Worm (Caenorhabditis elegans) whole organism, L4/young adult: ENCODE measurements around the gene T12A7.9.

Experiments used
- W03F9.2 ChIP-seq: fragments of 150-350 bp; optimal IDR thresholded peaks from 2 replicates; lab custom pipeline; 2014; ENCODE audit warnings: missing biosample characterization, missing genetic modification characterization
- dao-5 ChIP-seq: sonication (generic microtip); optimal IDR thresholded peaks from 2 replicates; lab custom pipeline; 2016; ENCODE audit warnings: missing genotype, missing genetic modification characterization, moderate library complexity, missing compliant biosample characterization
- him-1 ChIP-seq: sonication (generic microtip); optimal IDR thresholded peaks from 2 replicates; lab custom pipeline; 2016; ENCODE audit warnings: missing genotype, missing genetic modification reagents, missing genetic modification characterization, missing compliant biosample characterization

Gene T12A7.9

ce11 chrIV:11773692-11774225 is 18.0 kb upstream of the T12A7.9 start, which contains the start of gene lips-5:
Gene lips-5 (minus strand): TSS chrIV:11773742.
- TF ChIP-seq him-1 (tag; lab: Kevin White, UChicago) (no peak), dao-5 (tag; lab: Kevin White, UChicago) (no peak), W03F9.2 (tag; lab: Kevin White, UChicago) (no peak)

DNA sequence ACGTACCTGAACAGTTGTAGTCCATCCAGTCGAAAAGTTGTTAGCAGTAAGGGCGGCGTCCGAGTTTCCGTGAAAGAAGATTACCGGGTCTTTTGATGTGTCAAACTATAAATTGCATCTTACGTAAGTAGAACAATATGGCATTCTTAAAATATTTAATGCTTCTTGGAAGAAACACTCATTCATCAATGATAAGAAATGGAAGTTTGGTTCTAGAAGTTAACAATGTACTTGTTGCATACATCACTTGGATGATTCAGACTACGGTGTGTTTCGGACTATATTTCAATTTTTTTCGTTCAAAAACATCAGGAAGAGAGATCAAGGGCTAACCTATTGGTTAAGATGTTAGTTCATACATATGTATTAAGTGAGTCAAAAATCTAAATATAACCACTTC is 16.3 kb upstream of the T12A7.9 start:
- TF ChIP-seq W03F9.2 (tag; lab: Kevin White, UChicago) (no peak), him-1 (tag; lab: Kevin White, UChicago) (no peak), dao-5 (tag; lab: Kevin White, UChicago) (no peak)

DNA sequence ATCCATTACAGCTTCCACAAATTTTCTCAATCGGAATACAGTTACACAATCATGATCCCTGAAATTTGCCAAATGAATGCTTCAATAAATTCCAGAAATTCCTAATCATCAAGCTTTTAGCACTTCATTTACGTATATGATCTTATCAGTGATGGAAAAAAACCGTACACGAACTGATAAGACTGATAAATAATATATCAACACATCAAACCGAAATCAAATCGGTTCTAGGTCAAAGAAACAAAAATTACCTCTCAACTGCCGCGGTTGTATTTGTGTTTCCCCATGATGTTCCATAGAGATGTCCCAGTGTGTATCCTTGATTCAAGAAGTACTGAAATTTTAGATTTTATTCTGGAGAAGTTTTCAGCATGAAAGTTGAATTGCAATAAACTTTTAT is 15.3 kb upstream of the T12A7.9 start:
- TF ChIP-seq W03F9.2 (tag; lab: Kevin White, UChicago): no peak
- TF ChIP-seq dao-5 (tag; lab: Kevin White, UChicago): no peak
- TF ChIP-seq him-1 (tag; lab: Kevin White, UChicago): no peak

DNA sequence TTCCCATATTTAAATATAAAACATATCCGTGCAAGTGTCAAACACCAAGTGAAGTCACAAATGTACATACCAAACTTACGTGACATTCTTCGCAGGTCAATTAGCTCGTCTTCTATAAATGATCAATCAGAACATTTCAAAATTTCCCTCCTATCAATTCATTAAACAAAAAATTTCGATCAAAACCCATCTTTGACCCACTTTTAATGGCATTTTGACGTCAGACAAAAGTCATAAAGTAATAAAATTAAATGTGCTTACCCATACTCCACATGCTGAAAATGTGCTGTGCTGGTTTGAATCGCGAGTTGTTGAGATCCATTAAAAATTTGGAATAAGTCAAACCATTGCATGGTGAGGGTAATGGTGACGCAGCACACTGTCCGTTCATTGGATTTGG is 14.0 kb upstream of the T12A7.9 start:
- TF ChIP-seq dao-5 (tag; lab: Kevin White, UChicago) (no peak), him-1 (tag; lab: Kevin White, UChicago) (no peak), W03F9.2 (tag; lab: Kevin White, UChicago) (no peak)

DNA sequence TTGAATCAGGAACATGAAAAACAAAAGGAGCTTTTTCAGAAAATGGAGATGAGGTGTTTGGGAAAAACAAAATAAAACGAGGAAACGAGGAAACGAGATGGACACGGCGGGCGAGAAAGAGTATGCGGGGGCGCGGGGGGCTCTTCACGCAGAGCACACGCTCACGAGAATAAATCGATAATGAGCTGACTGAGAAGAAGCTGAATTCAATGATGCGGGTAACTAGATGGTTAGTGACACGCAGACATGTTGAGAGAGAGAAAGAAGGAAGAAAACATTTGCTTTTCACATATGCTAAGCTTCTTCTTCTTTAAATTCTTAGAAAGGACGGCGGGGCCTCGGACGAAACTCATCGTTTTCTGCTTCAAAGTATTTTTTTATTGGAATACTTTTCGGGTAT is 9.7 kb upstream of the T12A7.9 start:
- peak; percentile 77 for TF ChIP-seq him-1 (tag; lab: Kevin White, UChicago)
- no peak for TF ChIP-seq W03F9.2 (tag; lab: Kevin White, UChicago)
- TF ChIP-seq dao-5 (tag; lab: Kevin White, UChicago): no peak

ce11 chrIV:11760700-11761459 is 5.1 kb upstream of the T12A7.9 start, which contains the start of gene T12A7.2:
Gene T12A7.2 (minus strand): TSS chrIV:11761111.
- TF ChIP-seq him-1 (tag; lab: Kevin White, UChicago): no peak
- TF ChIP-seq W03F9.2 (tag; lab: Kevin White, UChicago): no peak
- TF ChIP-seq dao-5 (tag; lab: Kevin White, UChicago): no peak

- no peak for TF ChIP-seq W03F9.2 (tag; lab: Kevin White, UChicago)
Measured at ce11 chrIV:11759852-11760251, 4.0 kb upstream of the T12A7.9 start.

ce11 chrIV:11755003-11755402 is 804 bp downstream of the T12A7.9 start, which contains the start of gene T12A7.10:
Gene T12A7.10 (minus strand): TSS chrIV:11755103.
- no peak for TF ChIP-seq W03F9.2 (tag; lab: Kevin White, UChicago)
- no peak for TF ChIP-seq dao-5 (tag; lab: Kevin White, UChicago)

DNA sequence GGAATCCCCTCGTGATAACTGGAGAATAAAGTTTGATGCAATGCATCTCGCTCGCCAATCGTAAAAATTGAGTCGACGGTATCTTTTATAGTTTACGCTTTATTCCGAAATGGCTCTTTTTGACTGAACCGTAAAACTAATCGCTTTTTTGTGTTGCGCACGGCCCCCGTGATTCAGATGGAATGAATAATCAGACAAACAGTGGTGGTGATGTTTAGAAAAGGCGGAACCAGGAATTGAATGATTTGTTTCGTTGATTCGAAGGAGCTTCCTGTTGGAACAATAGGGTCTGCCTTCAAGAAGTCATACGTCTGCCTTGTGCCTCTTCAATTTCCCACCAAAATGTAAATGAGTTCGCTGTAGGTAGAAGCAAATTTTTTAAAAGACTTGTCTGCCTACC is 1.5 kb downstream of the T12A7.9 start, which contains the start of gene scl-18:
TSS of gene scl-18 (minus strand) at position 101 of the 400 bp plus-strand sequence.
- TF ChIP-seq W03F9.2 (tag; lab: Kevin White, UChicago): no peak
- TF ChIP-seq him-1 (tag; lab: Kevin White, UChicago): no peak
- no peak for TF ChIP-seq dao-5 (tag; lab: Kevin White, UChicago)

ce11 chrIV:11748852-11749251 is 7.0 kb downstream of the T12A7.9 start, which contains the start of gene T12A7.6:
Gene T12A7.6 (plus strand): TSS chrIV:11749220.
- no peak for TF ChIP-seq W03F9.2 (tag; lab: Kevin White, UChicago)
- no peak for TF ChIP-seq him-1 (tag; lab: Kevin White, UChicago)
- TF ChIP-seq dao-5 (tag; lab: Kevin White, UChicago): no peak

DNA sequence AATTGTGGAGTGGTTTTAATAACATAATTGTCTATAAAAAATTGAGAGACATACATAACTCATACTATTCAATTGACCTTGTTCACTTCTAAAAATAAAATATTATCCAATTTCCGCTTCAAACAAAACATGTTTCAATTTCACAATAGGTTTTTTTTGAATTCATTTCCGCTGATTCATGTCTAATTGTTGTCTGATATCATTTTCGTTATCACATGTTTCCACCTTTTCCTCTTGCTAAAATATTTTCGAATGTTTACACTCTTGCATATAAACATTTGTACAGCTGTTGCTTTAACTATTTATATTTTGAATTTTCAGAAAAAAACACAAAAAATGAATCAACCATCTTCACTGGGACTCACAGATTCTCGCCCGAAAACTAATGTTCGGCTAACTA is 10.5 kb downstream of the T12A7.9 start, which contains the start of gene gem-4:
TSS of gene gem-4 (plus strand) at position 301 of the 400 bp plus-strand sequence.
- TF ChIP-seq him-1 (tag; lab: Kevin White, UChicago): no peak
- TF ChIP-seq dao-5 (tag; lab: Kevin White, UChicago): no peak
- TF ChIP-seq W03F9.2 (tag; lab: Kevin White, UChicago): no peak

DNA sequence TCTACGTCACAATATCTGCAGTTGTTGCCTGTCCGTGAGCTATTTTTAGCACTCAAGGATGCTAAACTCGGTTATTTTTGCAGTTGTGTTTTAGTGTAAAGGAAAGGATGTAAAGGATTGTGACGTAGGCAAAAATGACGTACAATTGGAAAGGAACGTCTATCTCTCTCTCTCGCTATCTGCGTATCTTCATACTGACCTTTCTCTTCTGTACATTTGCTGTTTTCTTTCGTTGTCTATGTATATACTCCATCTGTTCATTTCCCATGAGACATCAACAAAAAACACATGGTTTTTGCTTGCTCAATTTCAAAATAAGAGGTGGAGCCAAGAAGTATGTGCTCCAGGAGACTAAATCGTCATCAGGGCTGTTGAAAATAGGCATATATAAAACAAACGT is 11.5 kb downstream of the T12A7.9 start:
- TF ChIP-seq dao-5 (tag; lab: Kevin White, UChicago): no peak
- no peak for TF ChIP-seq him-1 (tag; lab: Kevin White, UChicago)
- TF ChIP-seq W03F9.2 (tag; lab: Kevin White, UChicago): no peak

DNA sequence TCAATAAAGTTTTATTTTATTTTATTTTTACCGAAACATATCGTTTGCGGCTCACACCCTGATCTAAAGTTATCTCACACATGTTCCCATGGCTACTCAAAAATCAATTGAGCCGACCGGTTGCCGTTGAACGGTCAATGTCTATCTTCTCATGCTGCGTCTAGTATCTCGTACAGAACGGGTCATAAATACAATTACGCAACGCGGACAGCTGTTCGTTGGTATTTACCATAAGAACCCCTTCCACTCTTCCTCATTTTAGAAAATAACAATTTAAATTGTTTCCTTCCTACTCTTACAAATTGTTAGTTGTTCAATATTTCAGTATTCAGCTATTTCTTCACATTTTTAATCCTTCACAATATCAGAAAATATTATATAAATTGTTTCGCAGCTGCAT is 12.0 kb downstream of the T12A7.9 start:
- TF ChIP-seq W03F9.2 (tag; lab: Kevin White, UChicago) (no peak), him-1 (tag; lab: Kevin White, UChicago) (no peak), dao-5 (tag; lab: Kevin White, UChicago) (no peak)

- TF ChIP-seq dao-5 (tag; lab: Kevin White, UChicago): no peak
- TF ChIP-seq W03F9.2 (tag; lab: Kevin White, UChicago): no peak
- TF ChIP-seq him-1 (tag; lab: Kevin White, UChicago): no peak
Measured at ce11 chrIV:11742406-11742805, 13.4 kb downstream of the T12A7.9 start, which contains the start of gene K01A6.5. Gene K01A6.5 (plus strand): TSS chrIV:11742706.
